Fruit fly (Drosophila melanogaster) whole organism, embryonic: ENCODE measurements around the gene aop.

Experiments
- CG10543 ChIP-seq: fragments of 200-800 bp; sonication (Bioruptor generic); optimal IDR thresholded peaks from 3 replicates; lab custom pipeline; 2017; ENCODE audit warnings: missing biosample characterization, mild to moderate bottlenecking, missing genetic modification characterization, moderate library complexity
- CG10979 ChIP-seq: fragments of 200-800 bp; sonication (Bioruptor generic); optimal IDR thresholded peaks from 2 replicates; lab custom pipeline; 2018; ENCODE audit warnings: missing biosample characterization, mild to moderate bottlenecking, missing genetic modification characterization, moderate library complexity
- CG11695 ChIP-seq: fragments of 200-800 bp; sonication (Bioruptor generic); IDR thresholded peaks from 3 replicates; pipeline ENCODE4 v1.3.6; 2022; ENCODE audit warnings: missing biosample characterization, missing genetic modification characterization
- CG12299 ChIP-seq: fragments of 200-800 bp; sonication (Bioruptor generic); optimal IDR thresholded peaks from 2 replicates; lab custom pipeline; 2018; ENCODE audit warnings: missing biosample characterization, mild to moderate bottlenecking, missing genetic modification characterization
- CG1233 ChIP-seq: fragments of 200-800 bp; sonication (Bioruptor generic); optimal IDR thresholded peaks from 4 replicates; lab custom pipeline; 2018; ENCODE audit warnings: missing biosample characterization, mild to moderate bottlenecking, missing genetic modification characterization
- CG13424 ChIP-seq: fragments of 200-800 bp; sonication (Bioruptor generic); optimal IDR thresholded peaks from 2 replicates; lab custom pipeline; 2019; ENCODE audit warnings: missing biosample characterization, mild to moderate bottlenecking, missing genetic modification characterization, moderate library complexity
- CG14441 ChIP-seq: fragments of 200-800 bp; sonication (Bioruptor generic); IDR thresholded peaks from 2 replicates; pipeline ENCODE4 v1.3.6; 2022; ENCODE audit warnings: missing biosample characterization, missing genetic modification characterization
- CG14710 ChIP-seq: fragments of 200-800 bp; sonication (Bioruptor generic); optimal IDR thresholded peaks from 3 replicates; lab custom pipeline; 2019; ENCODE audit warnings: missing biosample characterization, mild to moderate bottlenecking, missing genetic modification characterization, moderate library complexity
- CG14860 ChIP-seq: fragments of 200-800 bp; sonication (Bioruptor generic); IDR thresholded peaks from 3 replicates; pipeline ENCODE4 v1.3.6; 2022; ENCODE audit warnings: missing biosample characterization, missing genetic modification characterization; ENCODE audit not compliant: partially characterized antibody
- CG17186 ChIP-seq: fragments of 200-800 bp; sonication (Bioruptor generic); optimal IDR thresholded peaks from 3 replicates; lab custom pipeline; 2017; ENCODE audit warnings: missing biosample characterization, missing genetic modification reagents, missing genetic modification characterization
- CG1792 ChIP-seq: fragments of 200-800 bp; sonication (Bioruptor generic); optimal IDR thresholded peaks from 2 replicates; lab custom pipeline; 2016; ENCODE audit warnings: missing biosample characterization, missing genetic modification characterization
- CG18476 ChIP-seq: fragments of 200-800 bp; sonication (Bioruptor generic); optimal IDR thresholded peaks from 2 replicates; lab custom pipeline; 2016; ENCODE audit warnings: missing biosample characterization, mild to moderate bottlenecking, missing genetic modification characterization
- CG2875 ChIP-seq: fragments of 200-800 bp; sonication (Bioruptor generic); optimal IDR thresholded peaks from 2 replicates; lab custom pipeline; 2017; ENCODE audit warnings: missing biosample characterization, mild to moderate bottlenecking, missing genetic modification characterization, missing genetic modification reagents
- CG31224 ChIP-seq: fragments of 200-800 bp; sonication (Bioruptor generic); IDR thresholded peaks from 2 replicates; pipeline ENCODE4 v1.3.6; 2022; ENCODE audit warnings: missing biosample characterization, missing genetic modification characterization
- CG31365 ChIP-seq: fragments of 200-800 bp; sonication (Bioruptor generic); optimal IDR thresholded peaks from 2 replicates; lab custom pipeline; 2018; ENCODE audit warnings: missing biosample characterization, mild to moderate bottlenecking, missing genetic modification characterization
- CG3838 ChIP-seq: fragments of 200-800 bp; sonication (Bioruptor generic); optimal IDR thresholded peaks from 3 replicates; lab custom pipeline; 2016; ENCODE audit warnings: missing biosample characterization, missing genetic modification characterization
- CG4360 ChIP-seq: fragments of 200-800 bp; sonication (Bioruptor generic); IDR thresholded peaks from 2 replicates; pipeline ENCODE4 v1.3.6; 2022; ENCODE audit warnings: missing biosample characterization, missing genetic modification characterization
- CG6791 ChIP-seq: fragments of 200-800 bp; sonication (Bioruptor generic); IDR thresholded peaks from 3 replicates; pipeline ENCODE4 v1.3.6; 2022; ENCODE audit warnings: missing biosample characterization, missing genetic modification characterization; ENCODE audit not compliant: partially characterized antibody
- CG7556 ChIP-seq: fragments of 200-800 bp; sonication (Bioruptor generic); optimal IDR thresholded peaks from 2 replicates; lab custom pipeline; 2017; ENCODE audit warnings: missing biosample characterization, mild to moderate bottlenecking, missing genetic modification characterization
- CG7839 ChIP-seq: fragments of 200-800 bp; sonication (Bioruptor generic); optimal IDR thresholded peaks from 3 replicates; lab custom pipeline; 2018; ENCODE audit warnings: missing biosample characterization, mild to moderate bottlenecking, missing genetic modification characterization, moderate library complexity
- CG9817 ChIP-seq: fragments of 200-800 bp; sonication (Bioruptor generic); optimal IDR thresholded peaks from 2 replicates; lab custom pipeline; 2018; ENCODE audit warnings: missing biosample characterization, mild to moderate bottlenecking, missing genetic modification characterization, moderate library complexity
- CoRest ChIP-seq: fragments of 200-800 bp; sonication (Bioruptor generic); optimal IDR thresholded peaks from 3 replicates; lab custom pipeline; 2018; ENCODE audit warnings: missing biosample characterization, mild to moderate bottlenecking, missing genetic modification characterization, moderate library complexity
- Drgx ChIP-seq: fragments of 200-800 bp; sonication (Bioruptor generic); IDR thresholded peaks from 2 replicates; pipeline ENCODE4 v1.3.6; 2022; ENCODE audit warnings: missing biosample characterization, missing genetic modification characterization
- Eip74EF ChIP-seq, 2 experiments: fragments of 200-800 bp in 1 of 2; fragments of >200 bp in 1 of 2; sonication (Bioruptor generic) in 1 of 2; optimal IDR thresholded peaks; 2 replicates each; lab custom pipeline; 2017 to 2019; ENCODE audit warnings: missing biosample characterization in 2 of 2, missing genetic modification characterization in 2 of 2, mild to moderate bottlenecking in 1 of 2, moderate library complexity in 1 of 2
- Fer2 ChIP-seq: fragments of 200-800 bp; sonication (Bioruptor generic); optimal IDR thresholded peaks from 2 replicates; lab custom pipeline; 2018; ENCODE audit warnings: missing biosample characterization, mild to moderate bottlenecking, missing genetic modification characterization, moderate library complexity
- HmgD ChIP-seq: fragments of 200-800 bp; sonication (Bioruptor generic); optimal IDR thresholded peaks from 3 replicates; lab custom pipeline; 2016; ENCODE audit warnings: missing biosample characterization, missing genetic modification characterization
- Hmx ChIP-seq: fragments of 200-800 bp; sonication (Bioruptor generic); optimal IDR thresholded peaks from 2 replicates; lab custom pipeline; 2016; ENCODE audit warnings: missing biosample characterization, missing genetic modification characterization
- Hr39 ChIP-seq: fragments of >200 bp; optimal IDR thresholded peaks from 2 replicates; lab custom pipeline; 2017
- Lim3 ChIP-seq: fragments of 200-800 bp; sonication (Bioruptor generic); IDR thresholded peaks from 2 replicates; pipeline ENCODE4 v1.3.6; 2022; ENCODE audit warnings: missing biosample characterization, missing genetic modification characterization
- Mad ChIP-seq: fragments of 200-800 bp; sonication (Bioruptor generic); optimal IDR thresholded peaks from 2 replicates; lab custom pipeline; 2016; ENCODE audit warnings: missing biosample characterization, missing genetic modification characterization
- NFAT ChIP-seq: fragments of 200-800 bp; sonication (Bioruptor generic); IDR thresholded peaks from 2 replicates; pipeline ENCODE4 v1.3.6; 2022; ENCODE audit warnings: missing biosample characterization, missing genetic modification characterization
- Sin3A ChIP-seq: fragments of >200 bp; optimal IDR thresholded peaks from 2 replicates; lab custom pipeline; 2018
- bcd ChIP-seq: fragments of 200-800 bp; sonication (Bioruptor generic); optimal IDR thresholded peaks from 2 replicates; lab custom pipeline; 2017; ENCODE audit warnings: missing biosample characterization, mild to moderate bottlenecking, missing genetic modification characterization
- br ChIP-seq: fragments of >200 bp; optimal IDR thresholded peaks from 2 replicates; lab custom pipeline; 2017
- chm ChIP-seq: fragments of 200-800 bp; sonication (Bioruptor generic); IDR thresholded peaks from 2 replicates; pipeline ENCODE4 v1.3.6; 2022; ENCODE audit warnings: missing biosample characterization, missing genetic modification characterization
- chn ChIP-seq: fragments of 200-800 bp; sonication (Bioruptor generic); optimal IDR thresholded peaks from 2 replicates; lab custom pipeline; 2016; ENCODE audit warnings: missing biosample characterization, missing genetic modification characterization
- da ChIP-seq: fragments of 200-800 bp; sonication (Bioruptor generic); optimal IDR thresholded peaks from 2 replicates; lab custom pipeline; 2016; ENCODE audit warnings: missing biosample characterization, missing genetic modification characterization
- dmrt11E ChIP-seq: fragments of 200-800 bp; sonication (Bioruptor generic); optimal IDR thresholded peaks from 3 replicates; lab custom pipeline; 2018; ENCODE audit warnings: missing biosample characterization, mild to moderate bottlenecking, missing genetic modification characterization, moderate library complexity
- h ChIP-seq: fragments of >200 bp; optimal IDR thresholded peaks from 2 replicates; lab custom pipeline; 2017
- hb ChIP-seq: fragments of 200-800 bp; sonication (Bioruptor generic); IDR thresholded peaks from 3 replicates; pipeline ENCODE4 v1.3.6; 2022; ENCODE audit warnings: missing biosample characterization, missing genetic modification characterization; ENCODE audit not compliant: partially characterized antibody
- ken ChIP-seq: fragments of 200-800 bp; sonication (Bioruptor generic); IDR thresholded peaks from 3 replicates; pipeline ENCODE4 v1.3.6; 2022; ENCODE audit warnings: missing biosample characterization, missing genetic modification characterization
- lilli ChIP-seq: fragments of 200-800 bp; sonication (Bioruptor generic); optimal IDR thresholded peaks from 3 replicates; lab custom pipeline; 2016; ENCODE audit warnings: missing biosample characterization, missing genetic modification characterization
- lola ChIP-seq, 3 experiments: fragments of >200 bp in 2 of 3; fragments of 200-800 bp in 1 of 3; sonication (Bioruptor generic) in 1 of 3; optimal IDR thresholded peaks; 2 replicates each; lab custom pipeline; 2017 to 2019; ENCODE audit warnings: missing biosample characterization in 3 of 3, missing genetic modification characterization in 3 of 3, mild to moderate bottlenecking in 1 of 3, moderate library complexity in 1 of 3
- onecut ChIP-seq: fragments of 200-800 bp; sonication (Bioruptor generic); IDR thresholded peaks from 2 replicates; pipeline ENCODE4 v1.3.6; 2022; ENCODE audit warnings: missing biosample characterization, missing genetic modification characterization
- pita ChIP-seq: fragments of 200-800 bp; sonication (Bioruptor generic); optimal IDR thresholded peaks from 2 replicates; lab custom pipeline; 2017; ENCODE audit warnings: missing biosample characterization, mild to moderate bottlenecking, missing genetic modification characterization
- pum ChIP-seq: fragments of 200-800 bp; sonication (Bioruptor generic); optimal IDR thresholded peaks from 2 replicates; lab custom pipeline; 2016; ENCODE audit warnings: missing biosample characterization, missing genetic modification characterization
- run ChIP-seq: fragments of 200-800 bp; sonication (Bioruptor generic); optimal IDR thresholded peaks from 3 replicates; lab custom pipeline; 2018; ENCODE audit warnings: missing biosample characterization, mild to moderate bottlenecking, missing genetic modification characterization
- sim ChIP-seq: fragments of 200-800 bp; sonication (Bioruptor generic); IDR thresholded peaks from 2 replicates; pipeline ENCODE4 v1.3.6; 2022; ENCODE audit warnings: missing biosample characterization, missing genetic modification characterization
- trh ChIP-seq: fragments of 200-800 bp; sonication (Bioruptor generic); optimal IDR thresholded peaks from 2 replicates; lab custom pipeline; 2016; ENCODE audit warnings: missing biosample characterization, missing genetic modification characterization
- tup ChIP-seq: fragments of 200-800 bp; sonication (Bioruptor generic); optimal IDR thresholded peaks from 2 replicates; lab custom pipeline; 2016; ENCODE audit warnings: missing biosample characterization, mild to moderate bottlenecking, missing genetic modification characterization, moderate library complexity
- vnd ChIP-seq: fragments of 200-800 bp; sonication (Bioruptor generic); IDR thresholded peaks from 3 replicates; pipeline ENCODE4 v1.3.6; 2022; ENCODE audit warnings: missing biosample characterization, missing genetic modification characterization; ENCODE audit not compliant: partially characterized antibody

aop gene

dm6 chr2L:2221649-2222150, 43.1 kb upstream of the aop start (continued):
- TF ChIP-seq CG1233 (GFP tag; lab: Kevin White, UChicago) (peak; percentile 95), CoRest (peak; percentile 97), bcd (peak; percentile 95), CG7556 (peak; percentile 97), CG3838 (GFP tag; lab: Kevin White, UChicago) (peak; percentile 83), chn (GFP tag; lab: Kevin White, UChicago) (peak; percentile 97), NFAT (GFP tag; lab: Robert Waterston, UW) (peak; percentile 98), Lim3 (GFP tag; lab: Robert Waterston, UW) (peak; percentile 81), CG17186 (peak; percentile 66), dmrt11E (tag; lab: Kevin White, UChicago) (peak; percentile 89), lola (GFP tag; optimal IDR thresholded peaks at IDR 0.05; lab: Kevin White, UChicago) (peak in 1 of 3 experiments; percentile 85), Sin3A (lab: Kevin White, UChicago) (no peak), tup (GFP tag; lab: Kevin White, UChicago) (peak; percentile 90), chm (peak; percentile 98), vnd (GFP tag; lab: Robert Waterston, UW) (no peak), Fer2 (tag; lab: Kevin White, UChicago) (peak; percentile 91), CG11695 (GFP tag; lab: Robert Waterston, UW) (peak; percentile 98), CG10543 (GFP tag; lab: Kevin White, UChicago) (peak; percentile 95), CG31224 (GFP tag; lab: Robert Waterston, UW) (peak; percentile 94), da (GFP tag; lab: Kevin White, UChicago) (peak; percentile 84), CG31365 (tag; lab: Kevin White, UChicago) (peak; percentile 86), sim (GFP tag; lab: Robert Waterston, UW) (peak; percentile 93), Hr39 (lab: Kevin White, UChicago) (no peak), Hmx (GFP tag; lab: Kevin White, UChicago) (peak; percentile 78), CG14710 (peak; percentile 90), hb (GFP tag; lab: Robert Waterston, UW) (no peak), Mad (peak; percentile 97), Eip74EF (GFP tag; optimal IDR thresholded peaks at IDR 0.05; lab: Kevin White, UChicago) (peak in 1 of 2 experiments; percentile 92), CG14860 (GFP tag; lab: Robert Waterston, UW) (no peak), CG7839 (tag; lab: Kevin White, UChicago) (peak; percentile 98), trh (GFP tag; lab: Kevin White, UChicago) (peak; percentile 94), lilli (GFP tag; lab: Kevin White, UChicago) (peak; percentile 96), run (tag; lab: Kevin White, UChicago) (peak; percentile 91), CG18476 (peak; percentile 95), CG1792 (GFP tag; lab: Kevin White, UChicago) (peak; percentile 91), h (lab: Kevin White, UChicago) (no peak), CG2875 (GFP tag; lab: Kevin White, UChicago) (peak; percentile 94), onecut (GFP tag; lab: Robert Waterston, UW) (peak; percentile 92), CG4360 (peak; percentile 80), CG14441 (GFP tag; lab: Robert Waterston, UW) (peak; percentile 98), CG12299 (tag; lab: Kevin White, UChicago) (peak; percentile 93), pita (GFP tag; lab: Kevin White, UChicago) (no peak), CG9817 (tag; lab: Kevin White, UChicago) (peak; percentile 98), CG13424 (peak; percentile 97), br (lab: Kevin White, UChicago) (no peak), HmgD (GFP tag; lab: Kevin White, UChicago) (peak; percentile 81), pum (GFP tag; lab: Kevin White, UChicago) (peak; percentile 93), ken (GFP tag; lab: Robert Waterston, UW) (peak; percentile 96), Drgx (GFP tag; lab: Robert Waterston, UW) (peak; percentile 99), CG10979 (tag; lab: Kevin White, UChicago) (peak; percentile 92), CG6791 (GFP tag; lab: Robert Waterston, UW) (no peak)
